Worm (Caenorhabditis elegans) whole organism, L4 larva: ENCODE data around the gene C09G4.4.

Source experiments
- F49E8.2 ChIP-seq: sonication (generic microtip); optimal IDR thresholded peaks from 2 replicates; lab custom pipeline; 2016; ENCODE audit warnings: missing compliant biosample characterization, mild to moderate bottlenecking, missing genetic modification characterization, borderline replicate concordance
- ces-1 ChIP-seq: fragments of 150-350 bp; sonication (generic microtip); optimal IDR thresholded peaks from 4 replicates; lab custom pipeline; 2014; ENCODE audit warnings: missing biosample characterization, missing genetic modification reagents, missing genetic modification characterization
- dpl-1 ChIP-seq: fragments of 150-350 bp; optimal IDR thresholded peaks from 2 replicates; lab custom pipeline; 2014; ENCODE audit warnings: missing biosample characterization, missing genetic modification reagents, missing genetic modification characterization
- egl-27 ChIP-seq: sonication (generic microtip); optimal IDR thresholded peaks from 3 replicates; lab custom pipeline; 2017; ENCODE audit warnings: missing biosample characterization, missing genetic modification reagents, missing genetic modification characterization
- lin-13 ChIP-seq: fragments of 150-350 bp; optimal IDR thresholded peaks from 2 replicates; lab custom pipeline; 2014; ENCODE audit warnings: missing biosample characterization, missing genetic modification reagents, missing genetic modification characterization

- TF ChIP-seq dpl-1 = no peak
- no peak for TF ChIP-seq F49E8.2 (tag; lab: Kevin White, UChicago)
- TF ChIP-seq egl-27 = no peak
- no peak for TF ChIP-seq lin-13 (GFP tag; lab: Kevin White, UChicago)
- TF ChIP-seq ces-1 (GFP tag; lab: Kevin White, UChicago) = no peak
These were observed 13.3 kb downstream of the C09G4.4 start for ce11 chrIV:8526050-8526449.
